Worm (Caenorhabditis elegans) whole organism, L2 larva: Measurements from ENCODE around the gene wrt-4.

ENCODE experiments used
- ama-1 ChIP-seq: fragments of 150-350 bp; optimal IDR thresholded peaks from 2 replicates; lab custom pipeline; 2018; ENCODE audit warnings: inconsistent platforms
- mab-5 ChIP-seq: fragments of 150-350 bp; optimal IDR thresholded peaks from 2 replicates; lab custom pipeline; 2014; ENCODE audit warnings: missing biosample characterization, missing genetic modification characterization
- nhr-129 ChIP-seq: fragments of 150-350 bp; optimal IDR thresholded peaks from 2 replicates; lab custom pipeline; 2014; ENCODE audit warnings: missing biosample characterization, missing genetic modification characterization
- snpc-4 ChIP-seq: fragments of 150-350 bp; optimal IDR thresholded peaks from 2 replicates; lab custom pipeline; 2014; ENCODE audit warnings: missing biosample characterization, missing genetic modification characterization

ce11 chrX:15707366-15707892, 49.6 kb downstream of the wrt-4 start:
- no peak for TF ChIP-seq ama-1 (lab: Kevin White, UChicago)
- TF ChIP-seq nhr-129 (tag; lab: Kevin White, UChicago) = peak; percentile 92
- peak; percentile 73 for TF ChIP-seq mab-5 (tag; lab: Kevin White, UChicago)
- peak; percentile 2 for TF ChIP-seq snpc-4 (tag; lab: Kevin White, UChicago)
